Fruit fly (Drosophila melanogaster): ENCODE measurements around the gene CG11927.

The CG11927 gene

dm6 chr2L:4850356-4850755 lies 2.8 kb downstream of the CG11927 start, which contains the start of the genes mRpS2 and Mon1 (continued):
- TF ChIP-seq CG5245 (GFP tag; optimal IDR thresholded peaks at IDR 0.05): peak; percentile 91
- peak; percentile 91 for TF ChIP-seq CG10979 (tag; optimal IDR thresholded peaks at IDR 0.05)
- TF ChIP-seq Aef1 (GFP tag; IDR thresholded peaks at IDR 0.05): peak; percentile 96
- peak; percentile 98 for TF ChIP-seq CG6689 (GFP tag; IDR thresholded peaks at IDR 0.05)
- TF ChIP-seq ranshi (GFP tag; IDR thresholded peaks at IDR 0.05): peak; percentile 96
- peak; percentile 50; the same call in 1 of the 2 replicates for TF ChIP-seq CG13287 (GFP tag; IDR thresholded peaks at IDR 0.05; ENCODE audit: partially characterized antibody)
- TF ChIP-seq CG10209 (GFP tag; optimal IDR thresholded peaks at IDR 0.05): peak; percentile 94
- no peak for TF ChIP-seq nerfin-2 (GFP tag; IDR thresholded peaks at IDR 0.05; ENCODE audit: partially characterized antibody)
- peak; percentile 82 for TF ChIP-seq gt (GFP tag; IDR thresholded peaks at IDR 0.05)
- TF ChIP-seq Neu2 (GFP tag; optimal IDR thresholded peaks at IDR 0.05; ENCODE audit: borderline replicate concordance): no peak
- peak; percentile 96 for TF ChIP-seq ken (GFP tag; IDR thresholded peaks at IDR 0.05)
- TF ChIP-seq ro (GFP tag; IDR thresholded peaks at IDR 0.05): peak; percentile 85
- peak; percentile 78 for TF ChIP-seq ERR (GFP tag; optimal IDR thresholded peaks at IDR 0.05)
- no peak for TF ChIP-seq tll (GFP tag; optimal IDR thresholded peaks at IDR 0.05)
- TF ChIP-seq CG17186 (GFP tag; optimal IDR thresholded peaks at IDR 0.05): peak; percentile 71
- TF ChIP-seq CG4820 (GFP tag; optimal IDR thresholded peaks at IDR 0.05): peak; percentile 91
- TF ChIP-seq tio (GFP tag; optimal IDR thresholded peaks at IDR 0.05): peak; percentile 93
- TF ChIP-seq Vsx1 (GFP tag; optimal IDR thresholded peaks at IDR 0.05): no peak
- peak; percentile 65 for TF ChIP-seq Side (GFP tag; optimal IDR thresholded peaks at IDR 0.05)
- no peak for TF ChIP-seq gfzf (GFP tag; optimal IDR thresholded peaks at IDR 0.05)
- TF ChIP-seq Jarid2 (GFP tag; optimal IDR thresholded peaks at IDR 0.05): no peak
- TF ChIP-seq CG9437 (GFP tag; optimal IDR thresholded peaks at IDR 0.05): peak; percentile 90
- TF ChIP-seq Hr51 (GFP tag; optimal IDR thresholded peaks at IDR 0.05): peak; percentile 87 to 96
- TF ChIP-seq Dll (GFP tag; IDR thresholded peaks at IDR 0.05; ENCODE audit: partially characterized antibody): peak; percentile 44; the same call in 1 of the 4 replicates
- peak; percentile 96 for TF ChIP-seq CG11695 (GFP tag; IDR thresholded peaks at IDR 0.05)
- TF ChIP-seq CG14965 (GFP tag; optimal IDR thresholded peaks at IDR 0.05; ENCODE audit: borderline replicate concordance): no peak
- TF ChIP-seq Adf1 (GFP tag; IDR thresholded peaks at IDR 0.05): peak; percentile 78
- TF ChIP-seq CG17829 (tag; optimal IDR thresholded peaks at IDR 0.05): peak; percentile 97
- TF ChIP-seq YL-1 (GFP tag; optimal IDR thresholded peaks at IDR 0.05): peak; percentile 90
- peak; percentile 88 for TF ChIP-seq CG15696 (tag; optimal IDR thresholded peaks at IDR 0.05)
- peak; percentile 94 for TF ChIP-seq CG1233 (GFP tag; optimal IDR thresholded peaks at IDR 0.05)
- TF ChIP-seq Meics (GFP tag; optimal IDR thresholded peaks at IDR 0.05): peak; percentile 96
- peak; percentile 97 for TF ChIP-seq Hmr (GFP tag; optimal IDR thresholded peaks at IDR 0.05)
- peak; percentile 94 for TF ChIP-seq trem (tag; optimal IDR thresholded peaks at IDR 0.05)
- TF ChIP-seq CG8359 (GFP tag; optimal IDR thresholded peaks at IDR 0.05; ENCODE audit: borderline replicate concordance): peak; percentile 71
- TF ChIP-seq Poxn (GFP tag; IDR thresholded peaks at IDR 0.05): peak; percentile 82
- TF ChIP-seq psq (GFP tag; optimal IDR thresholded peaks at IDR 0.05): peak; percentile 86
- peak; percentile 85 to 96 for TF ChIP-seq dpn (GFP tag; optimal IDR thresholded peaks at IDR 0.05)
- TF ChIP-seq CG7963 (GFP tag; IDR thresholded peaks at IDR 0.05; ENCODE audit: partially characterized antibody): no peak
- peak; percentile 85 for TF ChIP-seq Optix (GFP tag; IDR thresholded peaks at IDR 0.05)
- TF ChIP-seq Deaf1 (tag; optimal IDR thresholded peaks at IDR 0.05): peak; percentile 72
- TF ChIP-seq CG7372 (GFP tag; IDR thresholded peaks at IDR 0.05): peak; percentile 95
- peak; percentile 95 for TF ChIP-seq otp (GFP tag; IDR thresholded peaks at IDR 0.05)
- TF ChIP-seq tap (tag; optimal IDR thresholded peaks at IDR 0.05): peak; percentile 94
- TF ChIP-seq rib (GFP tag; IDR thresholded peaks at IDR 0.05): peak; percentile 89
- TF ChIP-seq CG15011 (GFP tag; optimal IDR thresholded peaks at IDR 0.05): no peak
- peak; percentile 80 for TF ChIP-seq CG10321 (GFP tag; IDR thresholded peaks at IDR 0.05)
- peak; percentile 3 for TF ChIP-seq CG10565 (GFP tag; optimal IDR thresholded peaks at IDR 0.05)
- TF ChIP-seq ab (GFP tag; optimal IDR thresholded peaks at IDR 0.05): peak; percentile 60
- TF ChIP-seq Xbp1 (GFP tag; optimal IDR thresholded peaks at IDR 0.05): peak; percentile 96
